Worm (Caenorhabditis elegans) whole organism, mixed stage, embryonic: Measurements from ENCODE around the gene F42H10.6.

Source experiments
- ces-1 ChIP-seq: fragments of 150-350 bp; optimal IDR thresholded peaks from 2 replicates; lab custom pipeline; 2014; ENCODE audit warnings: missing biosample characterization, missing genetic modification reagents, missing genetic modification characterization
- cnd-1 ChIP-seq: fragments of 200-800 bp; sonication (Bioruptor generic); optimal IDR thresholded peaks from 2 replicates; lab custom pipeline; 2018; ENCODE audit warnings: mild to moderate bottlenecking, missing genetic modification characterization, missing compliant biosample characterization
- elt-1 ChIP-seq: sonication (generic microtip); optimal IDR thresholded peaks from 2 replicates; lab custom pipeline; 2017; ENCODE audit warnings: missing genetic modification characterization, mild to moderate bottlenecking, missing compliant biosample characterization, antibody characterized with exemption, moderate library complexity, borderline replicate concordance; ENCODE audit not compliant: insufficient read depth
- lsy-2 ChIP-seq: fragments of 150-350 bp; optimal IDR thresholded peaks from 2 replicates; lab custom pipeline; 2014; ENCODE audit warnings: missing biosample characterization, missing genetic modification characterization
- mab-5 ChIP-seq: fragments of 150-350 bp; optimal IDR thresholded peaks from 2 replicates; lab custom pipeline; 2014; ENCODE audit warnings: missing biosample characterization, missing genetic modification characterization
- nhr-2 ChIP-seq: fragments of 150-350 bp; optimal IDR thresholded peaks from 2 replicates; lab custom pipeline; 2014; ENCODE audit warnings: missing biosample characterization, missing genetic modification characterization
- nhr-237 ChIP-seq: fragments of 150-350 bp; optimal IDR thresholded peaks from 2 replicates; lab custom pipeline; 2014; ENCODE audit warnings: missing biosample characterization, missing genetic modification characterization
- nhr-76 ChIP-seq: sonication (generic microtip); optimal IDR thresholded peaks from 2 replicates; lab custom pipeline; 2017; ENCODE audit warnings: missing biosample characterization, missing genetic modification characterization
- snpc-4 ChIP-seq: fragments of 150-350 bp; optimal IDR thresholded peaks from 2 replicates; lab custom pipeline; 2014; ENCODE audit warnings: missing biosample characterization, missing genetic modification characterization
- sptf-1 ChIP-seq: sonication (generic microtip); optimal IDR thresholded peaks from 2 replicates; lab custom pipeline; 2017; ENCODE audit warnings: mild to moderate bottlenecking, missing genetic modification characterization, moderate library complexity, missing compliant biosample characterization
- unc-39 ChIP-seq: fragments of 150-350 bp; optimal IDR thresholded peaks from 2 replicates; lab custom pipeline; 2014; ENCODE audit warnings: missing biosample characterization, missing genetic modification characterization
- unc-62 ChIP-seq: fragments of 150-350 bp; optimal IDR thresholded peaks from 2 replicates; lab custom pipeline; 2014; ENCODE audit warnings: missing biosample characterization, missing genetic modification reagents, missing genetic modification characterization
- ztf-11 ChIP-seq: fragments of 150-350 bp; optimal IDR thresholded peaks from 2 replicates; lab custom pipeline; 2014; ENCODE audit warnings: missing biosample characterization, missing genetic modification characterization

DNA sequence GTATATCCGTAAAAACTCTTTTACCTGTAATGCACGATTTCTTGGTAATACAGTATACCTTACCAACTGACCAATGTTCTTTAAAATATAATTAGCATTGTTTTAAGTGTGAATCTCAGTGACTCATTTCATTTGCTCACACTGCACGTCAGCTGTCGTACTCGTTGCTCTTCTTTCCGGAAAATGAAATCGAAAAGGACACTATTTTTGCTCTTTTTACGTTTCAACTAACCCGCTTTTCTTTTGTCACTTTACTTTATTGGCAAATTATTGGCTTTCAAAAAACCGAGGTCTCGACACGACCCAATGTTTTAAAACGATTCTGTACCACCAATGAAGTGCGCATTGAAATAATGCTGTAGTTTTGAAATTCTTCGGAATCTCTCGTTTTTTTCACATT, at the start of gene F42H10.6:
- TF ChIP-seq nhr-2 (tag; lab: Kevin White, UChicago) = no peak
- TF ChIP-seq ztf-11 (tag; lab: Kevin White, UChicago) = no peak
- no peak for TF ChIP-seq elt-1
- TF ChIP-seq nhr-237 = no peak
- no peak for TF ChIP-seq sptf-1 (tag; lab: Kevin White, UChicago)
- no peak for TF ChIP-seq lsy-2 (tag; lab: Kevin White, UChicago)
- no peak for TF ChIP-seq mab-5 (tag; lab: Kevin White, UChicago)
- TF ChIP-seq snpc-4 = no peak
- no peak for TF ChIP-seq cnd-1 (tag; lab: Kevin White, UChicago)
- no peak for TF ChIP-seq ces-1 (GFP tag; lab: Kevin White, UChicago)
- no peak for TF ChIP-seq unc-39 (tag; lab: Kevin White, UChicago)
- TF ChIP-seq nhr-76 (tag; lab: Kevin White, UChicago) = no peak
- no peak for TF ChIP-seq unc-62 (GFP tag; lab: Kevin White, UChicago)
